Fruit fly (Drosophila melanogaster) S2 (cell line): ENCODE results near the gene CG10011.

Experiments used
- CG8478 ChIP-seq: fragments of >200 bp; optimal IDR thresholded peaks from 2 replicates; lab custom pipeline; 2018
- CTCF ChIP-seq, 2 experiments: fragments of >200 bp; optimal IDR thresholded peaks; 2 replicates each; lab custom pipeline; 2018

The CG10011 gene

DNA sequence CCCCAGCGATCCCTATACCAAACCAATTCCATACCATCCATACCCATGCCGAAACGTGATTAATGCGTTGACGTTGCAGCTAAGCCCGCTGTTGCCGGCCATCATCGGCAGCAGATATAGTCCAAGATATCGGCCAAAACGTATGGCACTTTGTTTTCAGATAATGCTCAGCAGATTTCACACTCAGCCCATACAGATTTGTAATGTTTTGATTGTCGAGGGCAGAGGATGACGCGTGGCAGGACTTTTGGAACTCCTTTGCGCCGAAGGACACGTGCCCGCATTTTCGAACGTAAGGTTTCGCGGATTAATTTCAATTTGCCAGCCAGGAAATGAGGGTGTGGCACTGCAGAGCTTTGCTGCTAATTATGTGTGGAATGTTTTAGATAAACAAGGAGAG lies 58.1 kb downstream of the CG10011 start:
- TF ChIP-seq CG8478 (lab: Kevin White, UChicago): no peak
- no peak for TF ChIP-seq CTCF (optimal IDR thresholded peaks at IDR 0.05; lab: Kevin White, UChicago)

DNA sequence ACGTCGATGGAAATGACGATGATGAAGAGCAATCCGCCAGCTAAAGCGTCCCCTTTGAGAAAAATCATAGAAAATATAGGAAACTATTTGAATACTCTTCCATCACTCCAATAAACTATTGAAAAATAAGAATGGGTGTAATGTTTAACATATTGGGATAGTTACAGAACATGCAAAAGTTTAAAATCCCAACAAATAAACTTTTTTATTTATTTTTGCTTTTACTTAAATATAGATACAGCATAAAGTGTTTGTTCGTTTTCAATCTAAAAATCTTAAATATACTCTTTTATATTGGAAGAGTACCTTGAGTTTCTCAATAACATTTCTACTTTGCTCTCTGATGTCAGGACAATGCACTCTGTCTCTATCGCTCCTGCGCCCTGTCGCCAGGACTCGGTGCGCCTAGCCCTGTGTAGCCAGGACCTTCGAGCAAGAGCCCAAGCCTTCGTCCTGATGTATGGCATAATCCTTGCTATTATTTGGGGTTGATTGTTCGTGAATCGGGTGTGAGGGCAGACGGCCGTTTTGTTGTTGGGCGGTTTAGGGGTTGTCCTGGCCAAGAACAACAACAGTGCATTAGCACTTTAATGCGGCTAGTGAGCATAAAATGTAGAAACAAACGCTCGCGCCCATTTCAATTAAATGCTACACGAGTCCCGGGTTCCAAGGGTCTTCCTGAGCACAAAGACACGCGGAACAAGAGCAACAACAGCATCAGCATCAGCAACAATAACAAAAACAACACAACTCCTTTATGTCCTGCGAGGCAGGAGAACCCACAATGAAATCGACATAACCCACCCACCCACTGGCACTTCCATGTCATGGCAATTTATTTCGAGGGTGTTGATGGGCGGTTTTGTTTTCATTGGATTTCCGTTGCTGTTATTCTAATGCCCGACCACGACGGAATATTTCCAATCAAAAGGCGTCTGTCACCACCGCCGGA lies 61.9 kb downstream of the CG10011 start:
- TF ChIP-seq CTCF (optimal IDR thresholded peaks at IDR 0.05; lab: Kevin White, UChicago) (no peak), CG8478 (lab: Kevin White, UChicago) (no peak)

DNA sequence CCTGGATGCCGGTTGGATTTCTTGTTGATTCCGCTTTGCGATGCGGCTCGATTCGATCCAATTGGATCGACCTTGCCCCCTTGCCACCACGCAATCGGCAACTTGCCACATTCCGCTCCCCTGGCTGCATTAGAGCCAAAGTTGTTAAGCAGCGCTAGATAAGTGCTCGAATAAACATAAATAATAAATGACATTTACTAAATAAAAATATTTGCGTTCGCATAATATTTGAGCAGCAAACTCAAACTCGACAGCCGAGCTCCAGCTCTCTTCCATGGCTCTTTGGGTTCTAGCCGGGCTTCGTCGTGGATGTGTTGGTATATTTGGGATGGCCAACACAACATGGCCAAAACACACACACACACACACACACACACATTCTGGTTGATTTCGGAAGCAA lies 64.1 kb downstream of the CG10011 start:
- no peak for TF ChIP-seq CTCF (optimal IDR thresholded peaks at IDR 0.05; lab: Kevin White, UChicago)
- no peak for TF ChIP-seq CG8478 (lab: Kevin White, UChicago)

DNA sequence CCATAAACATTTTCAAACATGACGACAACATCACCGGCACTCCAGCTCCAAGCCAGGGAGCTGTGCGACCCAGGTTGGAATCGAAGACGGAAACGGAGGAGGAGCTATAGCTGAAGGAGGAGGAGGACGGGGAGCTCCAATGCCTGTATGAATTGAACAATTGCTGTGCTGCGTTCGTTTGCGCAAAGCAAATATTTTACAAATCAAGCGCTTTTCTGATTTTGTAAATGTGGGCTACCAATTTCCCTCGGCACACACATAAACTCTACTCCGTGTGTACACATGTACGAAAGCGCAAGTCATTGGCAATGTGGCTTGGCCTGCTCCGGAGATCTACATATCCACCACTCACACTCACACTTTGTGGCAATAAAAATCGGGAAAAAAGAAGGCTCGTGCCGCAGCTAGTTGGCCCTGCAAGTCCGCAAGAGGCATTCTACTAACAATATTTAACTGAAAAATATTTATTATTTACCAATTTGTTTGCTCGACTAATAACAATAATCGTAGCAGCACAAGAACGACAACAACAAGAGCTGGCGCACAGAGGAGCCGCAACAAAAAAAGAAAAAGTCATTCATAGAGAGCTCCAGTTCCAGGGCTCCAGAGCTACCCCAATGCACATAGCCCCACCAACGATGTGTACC lies 65.2 kb downstream of the CG10011 start:
- no peak for TF ChIP-seq CG8478 (lab: Kevin White, UChicago)
- no peak for TF ChIP-seq CTCF (optimal IDR thresholded peaks at IDR 0.05; lab: Kevin White, UChicago)

DNA sequence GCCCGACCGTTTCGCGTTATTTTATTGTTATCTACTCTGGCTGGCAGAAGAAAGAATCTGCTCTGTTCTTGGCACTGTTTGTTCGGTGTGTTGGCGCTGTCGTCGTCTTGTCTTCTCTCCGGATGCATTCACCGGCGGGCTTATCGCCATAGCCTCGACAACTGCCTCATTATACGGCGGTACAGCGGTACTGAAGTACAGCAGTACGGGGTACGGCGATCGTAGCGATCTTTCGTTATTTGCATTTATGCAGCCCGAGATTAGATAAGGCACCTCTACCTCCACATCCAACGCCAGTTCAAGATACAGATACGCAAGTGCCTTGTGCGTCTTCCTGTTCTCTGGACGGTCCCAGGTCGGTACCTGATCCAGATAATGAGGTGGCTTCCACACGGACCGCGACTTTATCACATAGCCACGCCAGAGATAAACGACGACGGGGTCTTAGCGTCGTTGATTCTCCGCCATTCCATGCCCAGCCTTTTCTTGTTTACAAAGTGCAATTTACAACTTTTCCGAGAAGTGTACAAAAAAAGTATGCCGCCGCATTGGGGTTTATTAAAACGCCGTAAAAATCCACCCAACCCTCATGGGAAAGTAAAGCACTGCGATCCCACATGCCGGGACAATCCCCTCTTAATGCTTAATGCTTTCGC lies 66.7 kb downstream of the CG10011 start:
- TF ChIP-seq CTCF (optimal IDR thresholded peaks at IDR 0.05; lab: Kevin White, UChicago) (no peak), CG8478 (lab: Kevin White, UChicago) (no peak)

DNA sequence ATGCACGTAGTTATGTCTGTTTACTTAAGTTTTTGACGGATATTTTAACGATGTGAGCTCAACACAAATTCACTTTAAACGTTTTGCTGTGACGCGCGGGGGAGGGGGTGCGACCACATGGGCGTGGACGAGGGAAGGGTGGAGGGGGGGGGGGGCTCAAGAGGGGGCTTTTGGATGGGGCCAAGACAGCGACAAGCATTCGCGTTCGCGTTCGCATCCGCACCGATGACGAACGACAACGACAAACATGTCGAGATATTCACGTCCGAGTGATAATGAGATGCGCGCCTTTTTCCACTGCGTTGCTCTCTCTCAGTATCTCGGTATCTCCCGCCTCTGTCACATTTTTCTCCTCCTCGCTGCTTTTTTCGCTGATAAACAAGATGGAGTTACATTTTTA lies 71.4 kb downstream of the CG10011 start:
- TF ChIP-seq CG8478 (lab: Kevin White, UChicago) (no peak), CTCF (optimal IDR thresholded peaks at IDR 0.05; lab: Kevin White, UChicago) (no peak)

DNA sequence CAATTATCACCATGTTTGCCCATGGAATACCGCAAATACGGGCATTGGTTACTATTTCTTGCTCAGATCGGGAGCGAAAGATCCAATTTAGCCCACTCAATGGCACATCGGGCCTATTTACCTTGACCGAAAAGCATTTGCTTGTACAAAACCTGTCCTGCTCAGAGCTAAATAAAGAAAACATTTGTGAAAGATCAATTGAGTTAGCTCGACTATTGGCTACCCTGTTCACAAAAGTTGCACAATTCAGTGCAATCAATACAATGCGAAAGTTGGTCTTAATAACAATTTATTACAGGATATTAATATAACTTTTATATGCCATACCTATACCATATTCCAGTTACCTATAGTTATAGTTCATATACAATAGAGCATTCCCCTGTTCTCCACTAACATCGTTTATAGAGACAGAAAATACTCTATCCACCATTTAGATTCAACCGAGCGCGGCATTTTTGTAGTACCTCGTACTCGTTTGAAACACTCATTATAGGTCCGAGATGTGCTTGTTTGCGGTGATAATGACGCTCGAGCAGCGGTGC lies 72.2 kb downstream of the CG10011 start:
- TF ChIP-seq CTCF (optimal IDR thresholded peaks at IDR 0.05; lab: Kevin White, UChicago) (no peak), CG8478 (lab: Kevin White, UChicago) (no peak)

DNA sequence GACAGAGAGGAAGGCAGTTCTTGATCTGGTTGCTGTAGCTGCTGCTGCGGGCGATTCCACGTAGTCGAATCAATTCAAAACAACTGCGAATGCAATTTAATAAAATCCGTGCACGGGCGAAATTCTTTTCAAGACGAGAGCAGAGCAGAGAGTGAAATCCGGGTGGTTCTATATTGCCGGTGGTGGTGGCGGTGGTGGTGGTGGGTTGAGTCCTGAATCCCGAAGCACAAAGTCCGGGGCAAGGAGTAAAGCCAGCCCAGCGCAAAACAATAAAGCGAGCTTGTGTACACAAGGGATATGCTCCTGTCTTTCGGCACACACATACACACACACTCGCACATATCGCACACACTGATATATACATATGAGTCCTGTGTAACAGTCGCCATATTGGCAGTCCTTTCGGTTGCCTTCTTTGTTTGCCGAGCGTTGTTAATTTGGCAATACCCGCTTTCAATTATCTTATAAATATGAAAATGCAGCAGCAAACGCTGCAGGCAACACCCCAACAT lies 73.5 kb downstream of the CG10011 start:
- no peak for TF ChIP-seq CG8478 (lab: Kevin White, UChicago)
- no peak for TF ChIP-seq CTCF (optimal IDR thresholded peaks at IDR 0.05; lab: Kevin White, UChicago)

DNA sequence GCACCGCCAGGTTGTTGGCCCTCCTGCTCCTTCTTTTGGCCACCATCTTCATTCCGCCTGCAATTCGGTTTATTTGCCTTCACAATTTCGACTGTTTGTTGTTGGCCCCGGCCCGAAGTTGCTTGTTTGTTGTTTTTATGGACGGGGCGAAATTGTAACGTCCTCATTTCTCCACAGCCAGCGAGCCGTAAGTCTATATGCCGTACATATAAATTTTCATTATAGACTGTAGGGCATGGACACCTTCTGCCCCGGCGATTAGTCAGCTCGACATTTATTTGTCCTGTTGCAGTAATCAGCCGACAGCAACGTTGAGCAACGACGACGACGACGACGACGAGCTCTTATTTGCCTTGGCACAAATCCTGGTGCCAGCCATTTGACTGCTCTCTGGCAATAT lies 76.1 kb downstream of the CG10011 start:
- no peak for TF ChIP-seq CTCF (optimal IDR thresholded peaks at IDR 0.05; lab: Kevin White, UChicago)
